Fruit fly (Drosophila melanogaster) whole organism: ENCODE results near the gene nod.

Source experiments
- CG8478 ChIP-seq: fragments of >200 bp; optimal IDR thresholded peaks from 2 replicates; lab custom pipeline; 2018; ENCODE audit warnings: inconsistent platforms
- Dll ChIP-seq: fragments of >200 bp; optimal IDR thresholded peaks from 2 replicates; lab custom pipeline; 2017
- psq ChIP-seq: fragments of >200 bp; optimal IDR thresholded peaks from 2 replicates; lab custom pipeline; 2017
- usp ChIP-seq: fragments of >200 bp; optimal IDR thresholded peaks from 2 replicates; lab custom pipeline; 2017; ENCODE audit warnings: missing biosample characterization, missing genetic modification characterization, mixed read lengths

DNA sequence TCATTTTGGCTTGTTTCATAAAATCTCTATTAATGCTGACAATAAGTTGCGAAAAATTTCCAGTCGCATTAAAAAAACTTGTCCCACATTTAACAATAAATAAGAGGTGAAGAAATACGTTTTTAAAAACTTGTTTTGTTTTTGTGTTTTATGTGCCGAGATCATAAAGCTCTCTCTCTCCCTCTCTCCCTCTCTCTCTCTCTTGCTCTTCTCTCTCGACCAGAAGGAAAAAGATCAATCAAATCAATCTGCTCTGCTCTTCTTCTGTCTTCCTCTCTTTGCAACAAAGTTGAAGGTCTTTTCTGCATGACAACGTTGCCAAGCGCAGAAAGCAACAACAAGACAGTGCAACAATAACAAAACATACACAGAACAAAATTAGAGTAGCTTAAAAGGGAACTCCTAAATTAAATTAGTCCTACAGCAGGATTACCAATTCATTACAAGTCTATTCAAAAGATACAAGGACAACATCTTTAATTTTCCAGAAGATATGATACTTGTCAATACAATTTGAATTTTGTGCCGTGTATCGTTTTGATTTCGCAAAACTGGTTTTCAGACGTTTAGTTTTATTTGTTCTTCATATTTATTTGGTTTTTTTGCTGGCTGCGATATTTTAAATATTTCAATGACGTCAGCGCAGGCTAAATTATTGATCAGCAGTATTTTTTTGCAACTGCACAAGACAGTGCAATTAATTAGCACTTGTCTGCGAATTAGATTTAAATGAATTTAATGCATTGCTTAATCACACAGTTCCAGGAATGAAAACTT, 42.3 kb downstream of the nod start:
- no peak for TF ChIP-seq usp
- TF ChIP-seq psq (lab: Kevin White, UChicago): no peak
- TF ChIP-seq Dll (lab: Kevin White, UChicago): no peak
- no peak for TF ChIP-seq CG8478 (lab: Kevin White, UChicago)
